Fruit fly (Drosophila melanogaster) whole organism, embryonic: Measurements from ENCODE around the gene CG4631.
A peak's percentile ranks its signal among the peaks of the same experiment; 100 is the strongest.

Experiments used
- Abd-B ChIP-seq: fragments of 200-800 bp; sonication (Bioruptor generic); optimal IDR thresholded peaks from 2 replicates; lab custom pipeline; 2018; ENCODE audit warnings: missing biosample characterization, mild to moderate bottlenecking, missing genetic modification characterization, moderate library complexity
- Bteb2 ChIP-seq: fragments of 200-800 bp; sonication (Bioruptor generic); optimal IDR thresholded peaks from 2 replicates; lab custom pipeline; 2016; ENCODE audit warnings: missing biosample characterization, missing genetic modification characterization
- CG10565 ChIP-seq: fragments of 200-800 bp; sonication (Bioruptor generic); optimal IDR thresholded peaks from 3 replicates; lab custom pipeline; 2016; ENCODE audit warnings: missing biosample characterization, mild to moderate bottlenecking, missing genetic modification characterization
- CG10959 ChIP-seq: fragments of 200-800 bp; sonication (Bioruptor generic); IDR thresholded peaks from 2 replicates; pipeline ENCODE4 v1.3.6; 2022; ENCODE audit warnings: missing biosample characterization, missing genetic modification characterization
- CG10979 ChIP-seq: fragments of 200-800 bp; sonication (Bioruptor generic); optimal IDR thresholded peaks from 2 replicates; lab custom pipeline; 2018; ENCODE audit warnings: missing biosample characterization, mild to moderate bottlenecking, missing genetic modification characterization, moderate library complexity
- CG11456 ChIP-seq: fragments of 200-800 bp; sonication (Bioruptor generic); IDR thresholded peaks from 3 replicates; pipeline ENCODE4 v1.3.6; 2022; ENCODE audit warnings: missing biosample characterization, missing genetic modification characterization
- CG11504 ChIP-seq: fragments of 200-800 bp; sonication (Bioruptor generic); optimal IDR thresholded peaks from 3 replicates; lab custom pipeline; 2019; ENCODE audit warnings: missing biosample characterization, mild to moderate bottlenecking, missing genetic modification characterization, moderate library complexity
- CG12942 ChIP-seq: fragments of 200-800 bp; sonication (Bioruptor generic); optimal IDR thresholded peaks from 3 replicates; lab custom pipeline; 2016; ENCODE audit warnings: missing biosample characterization, missing genetic modification characterization
- CG14050 ChIP-seq: fragments of 200-800 bp; sonication (Bioruptor generic); IDR thresholded peaks from 3 replicates; pipeline ENCODE4 v1.3.6; 2022; ENCODE audit warnings: missing biosample characterization, missing genetic modification characterization
- CG15269 ChIP-seq: fragments of 200-800 bp; sonication (Bioruptor generic); optimal IDR thresholded peaks from 2 replicates; lab custom pipeline; 2018; ENCODE audit warnings: missing biosample characterization, mild to moderate bottlenecking, missing genetic modification characterization, moderate library complexity
- CG1602 ChIP-seq: fragments of 200-800 bp; sonication (Bioruptor generic); optimal IDR thresholded peaks from 3 replicates; lab custom pipeline; 2016; ENCODE audit warnings: missing biosample characterization, missing genetic modification characterization
- CG31388 ChIP-seq: fragments of 200-800 bp; sonication (Bioruptor generic); optimal IDR thresholded peaks from 2 replicates; lab custom pipeline; 2016; ENCODE audit warnings: missing biosample characterization, missing genetic modification characterization
- CG33557 ChIP-seq: fragments of 200-800 bp; sonication (Bioruptor generic); optimal IDR thresholded peaks from 2 replicates; lab custom pipeline; 2019; ENCODE audit warnings: missing biosample characterization, mild to moderate bottlenecking, missing genetic modification characterization, moderate library complexity
- CG34422 ChIP-seq: fragments of 200-800 bp; sonication (Bioruptor generic); IDR thresholded peaks from 3 replicates; pipeline ENCODE4 v1.3.6; 2022; ENCODE audit warnings: missing biosample characterization, missing genetic modification characterization
- CG6254 ChIP-seq: fragments of 200-800 bp; sonication (Bioruptor generic); optimal IDR thresholded peaks from 3 replicates; lab custom pipeline; 2017; ENCODE audit warnings: mild to moderate bottlenecking, missing biosample characterization, missing genetic modification reagents, missing genetic modification characterization
- CG7987 ChIP-seq: fragments of 200-800 bp; sonication (Bioruptor generic); optimal IDR thresholded peaks from 2 replicates; lab custom pipeline; 2018; ENCODE audit warnings: missing biosample characterization, mild to moderate bottlenecking, missing genetic modification characterization, moderate library complexity
- CG9609 ChIP-seq: fragments of 200-800 bp; sonication (Bioruptor generic); optimal IDR thresholded peaks from 3 replicates; lab custom pipeline; 2016; ENCODE audit warnings: missing biosample characterization, missing genetic modification characterization
- CG9727 ChIP-seq: fragments of 200-800 bp; sonication (Bioruptor generic); optimal IDR thresholded peaks from 3 replicates; lab custom pipeline; 2017; ENCODE audit warnings: missing biosample characterization, mild to moderate bottlenecking, missing genetic modification characterization
- Camta ChIP-seq: fragments of 200-800 bp; sonication (Bioruptor generic); optimal IDR thresholded peaks from 2 replicates; lab custom pipeline; 2016; ENCODE audit warnings: missing biosample characterization, missing genetic modification characterization
- Dad ChIP-seq: fragments of 200-800 bp; sonication (Bioruptor generic); optimal IDR thresholded peaks from 3 replicates; lab custom pipeline; 2016; ENCODE audit warnings: missing biosample characterization, missing genetic modification characterization
- Dip3 ChIP-seq: fragments of 200-800 bp; sonication (Bioruptor generic); optimal IDR thresholded peaks from 3 replicates; lab custom pipeline; 2016; ENCODE audit warnings: missing biosample characterization, missing genetic modification characterization
- Eip74EF ChIP-seq, 2 experiments: fragments of 200-800 bp in 1 of 2; fragments of >200 bp in 1 of 2; sonication (Bioruptor generic) in 1 of 2; optimal IDR thresholded peaks; 2 replicates each; lab custom pipeline; 2017 to 2019; ENCODE audit warnings: missing biosample characterization in 2 of 2, missing genetic modification characterization in 2 of 2, mild to moderate bottlenecking in 1 of 2, moderate library complexity in 1 of 2
- Elba2 ChIP-seq: fragments of 200-800 bp; sonication (Bioruptor generic); optimal IDR thresholded peaks from 3 replicates; lab custom pipeline; 2016; ENCODE audit warnings: missing biosample characterization, missing genetic modification characterization
- Fer2 ChIP-seq: fragments of 200-800 bp; sonication (Bioruptor generic); optimal IDR thresholded peaks from 2 replicates; lab custom pipeline; 2018; ENCODE audit warnings: missing biosample characterization, mild to moderate bottlenecking, missing genetic modification characterization, moderate library complexity
- HLH4C ChIP-seq: fragments of 200-800 bp; sonication (Bioruptor generic); IDR thresholded peaks from 3 replicates; pipeline ENCODE4 v1.3.6; 2022; ENCODE audit warnings: missing biosample characterization, missing genetic modification characterization; ENCODE audit not compliant: partially characterized antibody
- Opbp ChIP-seq: fragments of 200-800 bp; sonication (Bioruptor generic); IDR thresholded peaks from 3 replicates; pipeline ENCODE4 v1.3.6; 2022; ENCODE audit warnings: missing biosample characterization, missing genetic modification characterization; ENCODE audit not compliant: partially characterized antibody
- Sin3A ChIP-seq: fragments of >200 bp; optimal IDR thresholded peaks from 2 replicates; lab custom pipeline; 2018
- Tbp ChIP-seq: fragments of >200 bp; optimal IDR thresholded peaks from 2 replicates; lab custom pipeline; 2018; ENCODE audit warnings: missing biosample characterization, missing genetic modification characterization
- ara ChIP-seq: fragments of 200-800 bp; sonication (Bioruptor generic); IDR thresholded peaks from 2 replicates; pipeline ENCODE4 v1.3.6; 2022; ENCODE audit warnings: missing biosample characterization, missing genetic modification characterization
- disco-r ChIP-seq: fragments of 200-800 bp; sonication (Bioruptor generic); optimal IDR thresholded peaks from 2 replicates; lab custom pipeline; 2016; ENCODE audit warnings: missing biosample characterization, missing genetic modification characterization
- exex ChIP-seq: fragments of 200-800 bp; sonication (Bioruptor generic); optimal IDR thresholded peaks from 4 replicates; lab custom pipeline; 2018; ENCODE audit warnings: missing biosample characterization, mild to moderate bottlenecking, missing genetic modification characterization, moderate library complexity
- gem ChIP-seq: fragments of 200-800 bp; sonication (Bioruptor generic); optimal IDR thresholded peaks from 2 replicates; lab custom pipeline; 2019; ENCODE audit warnings: missing biosample characterization, mild to moderate bottlenecking, missing genetic modification characterization, moderate library complexity
- hth ChIP-seq: fragments of >200 bp; optimal IDR thresholded peaks from 2 replicates; lab custom pipeline; 2017; ENCODE audit warnings: inconsistent platforms
- jing ChIP-seq: fragments of 200-800 bp; sonication (Bioruptor generic); optimal IDR thresholded peaks from 2 replicates; lab custom pipeline; 2018; ENCODE audit warnings: missing biosample characterization, mild to moderate bottlenecking, missing genetic modification characterization
- ken ChIP-seq: fragments of 200-800 bp; sonication (Bioruptor generic); IDR thresholded peaks from 3 replicates; pipeline ENCODE4 v1.3.6; 2022; ENCODE audit warnings: missing biosample characterization, missing genetic modification characterization
- klu ChIP-seq: fragments of 200-800 bp; sonication (Bioruptor generic); IDR thresholded peaks from 2 replicates; pipeline ENCODE4 v1.3.6; 2022; ENCODE audit warnings: missing biosample characterization, missing genetic modification characterization
- lab ChIP-seq: fragments of 200-800 bp; sonication (Bioruptor generic); optimal IDR thresholded peaks from 3 replicates; lab custom pipeline; 2017; ENCODE audit warnings: missing biosample characterization, missing genetic modification characterization, mild to moderate bottlenecking, moderate library complexity, missing genetic modification reagents
- lola ChIP-seq, 3 experiments: fragments of >200 bp in 2 of 3; fragments of 200-800 bp in 1 of 3; sonication (Bioruptor generic) in 1 of 3; optimal IDR thresholded peaks; 2 replicates each; lab custom pipeline; 2017 to 2019; ENCODE audit warnings: missing biosample characterization in 3 of 3, missing genetic modification characterization in 3 of 3, mild to moderate bottlenecking in 1 of 3, moderate library complexity in 1 of 3
- nom ChIP-seq: fragments of 200-800 bp; sonication (Bioruptor generic); optimal IDR thresholded peaks from 2 replicates; lab custom pipeline; 2017; ENCODE audit warnings: missing biosample characterization, missing genetic modification characterization, mild to moderate bottlenecking, moderate library complexity, missing genetic modification reagents
- peb ChIP-seq: fragments of 200-800 bp; sonication (Bioruptor generic); IDR thresholded peaks from 2 replicates; pipeline ENCODE4 v1.3.6; 2022; ENCODE audit warnings: missing biosample characterization, missing genetic modification characterization
- pnt ChIP-seq: fragments of 200-800 bp; sonication (Bioruptor generic); optimal IDR thresholded peaks from 3 replicates; lab custom pipeline; 2016; ENCODE audit warnings: missing biosample characterization, missing genetic modification characterization
- run ChIP-seq: fragments of 200-800 bp; sonication (Bioruptor generic); optimal IDR thresholded peaks from 3 replicates; lab custom pipeline; 2018; ENCODE audit warnings: missing biosample characterization, mild to moderate bottlenecking, missing genetic modification characterization
- salm ChIP-seq: fragments of 200-800 bp; sonication (Bioruptor generic); optimal IDR thresholded peaks from 2 replicates; lab custom pipeline; 2018; ENCODE audit warnings: missing biosample characterization, mild to moderate bottlenecking, missing genetic modification characterization
- sima ChIP-seq: fragments of 200-800 bp; sonication (Bioruptor generic); optimal IDR thresholded peaks from 2 replicates; lab custom pipeline; 2016; ENCODE audit warnings: missing biosample characterization, missing genetic modification characterization
- tna ChIP-seq: fragments of 200-800 bp; sonication (Bioruptor generic); IDR thresholded peaks from 2 replicates; pipeline ENCODE4 v1.3.6; 2022; ENCODE audit warnings: missing biosample characterization, missing genetic modification characterization; ENCODE audit not compliant: partially characterized antibody
- trem ChIP-seq: fragments of 200-800 bp; optimal IDR thresholded peaks from 3 replicates; lab custom pipeline; 2019; ENCODE audit warnings: missing biosample characterization, mild to moderate bottlenecking, missing genetic modification characterization, moderate library complexity
- tx ChIP-seq: fragments of 200-800 bp; sonication (Bioruptor generic); optimal IDR thresholded peaks from 2 replicates; lab custom pipeline; 2016; ENCODE audit warnings: missing biosample characterization, missing genetic modification characterization
- unc-4 ChIP-seq: fragments of 200-800 bp; sonication (Bioruptor generic); IDR thresholded peaks from 2 replicates; pipeline ENCODE4 v1.3.6; 2022; ENCODE audit warnings: missing biosample characterization, missing genetic modification characterization; ENCODE audit not compliant: partially characterized antibody
- zf30C ChIP-seq: fragments of 200-800 bp; sonication (Bioruptor generic); optimal IDR thresholded peaks from 3 replicates; lab custom pipeline; 2018; ENCODE audit warnings: missing biosample characterization, mild to moderate bottlenecking, missing genetic modification characterization
- zfh2 ChIP-seq: fragments of 200-800 bp; sonication (Bioruptor generic); optimal IDR thresholded peaks from 2 replicates; lab custom pipeline; 2016; ENCODE audit warnings: missing biosample characterization, missing genetic modification characterization

The CG4631 gene

DNA sequence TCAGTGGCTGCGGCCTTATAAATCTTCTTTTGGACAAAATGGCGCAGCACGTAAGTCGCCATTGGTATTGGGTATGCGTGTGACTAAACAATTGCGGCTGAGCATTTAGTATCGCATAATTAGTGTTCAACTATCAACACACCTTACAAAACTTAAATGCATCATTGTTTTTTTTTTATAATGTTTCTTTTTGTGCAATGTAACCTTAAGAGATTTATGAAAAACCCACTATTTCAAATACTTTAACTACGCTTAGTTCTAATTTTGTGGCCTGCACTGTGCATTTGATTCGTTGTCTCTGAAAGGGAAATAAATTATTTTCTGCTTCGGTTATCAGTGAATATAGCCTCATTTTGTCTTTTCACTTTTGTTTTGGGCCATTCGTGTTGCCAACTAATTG is 36.8 kb downstream of the CG4631 start (continued):
- TF ChIP-seq Fer2 (tag; lab: Kevin White, UChicago) (peak; percentile 15), CG11456 (GFP tag; lab: Robert Waterston, UW) (no peak), zf30C (GFP tag; lab: Kevin White, UChicago) (no peak), CG10979 (tag; lab: Kevin White, UChicago) (peak; percentile 68), Dad (GFP tag; lab: Kevin White, UChicago) (no peak), Tbp (GFP tag; lab: Kevin White, UChicago) (no peak), nom (GFP tag; lab: Kevin White, UChicago) (peak; percentile 9), CG11504 (tag; lab: Kevin White, UChicago) (peak; percentile 78), CG9609 (peak; percentile 44), CG9727 (GFP tag; lab: Kevin White, UChicago) (peak; percentile 54), Opbp (GFP tag; lab: Robert Waterston, UW) (no peak), Eip74EF (GFP tag; optimal IDR thresholded peaks at IDR 0.05; lab: Kevin White, UChicago) (peak in 1 of 2 experiments; percentile 28), CG34422 (peak; percentile 63; the same call in 2 of the 3 replicates), lola (GFP tag; optimal IDR thresholded peaks at IDR 0.05; lab: Kevin White, UChicago) (peak in 1 of 3 experiments; percentile 47), pnt (peak; percentile 34), CG6254 (GFP tag; lab: Kevin White, UChicago) (peak; percentile 55), CG10959 (GFP tag; lab: Robert Waterston, UW) (no peak), Camta (GFP tag; lab: Kevin White, UChicago) (peak; percentile 14), unc-4 (GFP tag; lab: Robert Waterston, UW) (no peak), exex (tag; lab: Kevin White, UChicago) (peak; percentile 12), hth (lab: Kevin White, UChicago) (no peak), CG31388 (peak; percentile 33), HLH4C (GFP tag; lab: Robert Waterston, UW) (no peak), salm (tag; lab: Kevin White, UChicago) (peak; percentile 58), Bteb2 (GFP tag; lab: Kevin White, UChicago) (peak; percentile 30), sima (no peak), CG7987 (no peak), zfh2 (peak; percentile 37), CG1602 (GFP tag; lab: Kevin White, UChicago) (peak; percentile 38), ken (GFP tag; lab: Robert Waterston, UW) (peak; percentile 59; the same call in 2 of the 3 replicates), lab (GFP tag; lab: Kevin White, UChicago) (peak; percentile 83), CG14050 (GFP tag; lab: Robert Waterston, UW) (peak; percentile 31; the same call in 1 of the 3 replicates), klu (GFP tag; lab: Robert Waterston, UW) (no peak), run (tag; lab: Kevin White, UChicago) (peak; percentile 32), gem (tag; lab: Kevin White, UChicago) (peak; percentile 83), Abd-B (GFP tag; lab: Kevin White, UChicago) (peak; percentile 48), CG33557 (peak; percentile 1), CG15269 (tag; lab: Kevin White, UChicago) (peak; percentile 77), tna (GFP tag; lab: Robert Waterston, UW) (no peak), jing (GFP tag; lab: Kevin White, UChicago) (peak; percentile 22), disco-r (peak; percentile 21), ara (GFP tag; lab: Robert Waterston, UW) (peak; percentile 38; the same call in 1 of the 2 replicates), Sin3A (lab: Kevin White, UChicago) (no peak), Dip3 (GFP tag; lab: Kevin White, UChicago) (peak; percentile 34), CG10565 (GFP tag; lab: Kevin White, UChicago) (no peak), trem (peak; percentile 0), tx (GFP tag; lab: Kevin White, UChicago) (peak; percentile 32), CG12942 (GFP tag; lab: Kevin White, UChicago) (peak; percentile 37), Elba2 (GFP tag; lab: Kevin White, UChicago) (no peak), peb (peak; percentile 40; the same call in 1 of the 2 replicates)
